Fruit fly (Drosophila melanogaster): ENCODE results near the gene Prp3.

Prp3 gene

DNA sequence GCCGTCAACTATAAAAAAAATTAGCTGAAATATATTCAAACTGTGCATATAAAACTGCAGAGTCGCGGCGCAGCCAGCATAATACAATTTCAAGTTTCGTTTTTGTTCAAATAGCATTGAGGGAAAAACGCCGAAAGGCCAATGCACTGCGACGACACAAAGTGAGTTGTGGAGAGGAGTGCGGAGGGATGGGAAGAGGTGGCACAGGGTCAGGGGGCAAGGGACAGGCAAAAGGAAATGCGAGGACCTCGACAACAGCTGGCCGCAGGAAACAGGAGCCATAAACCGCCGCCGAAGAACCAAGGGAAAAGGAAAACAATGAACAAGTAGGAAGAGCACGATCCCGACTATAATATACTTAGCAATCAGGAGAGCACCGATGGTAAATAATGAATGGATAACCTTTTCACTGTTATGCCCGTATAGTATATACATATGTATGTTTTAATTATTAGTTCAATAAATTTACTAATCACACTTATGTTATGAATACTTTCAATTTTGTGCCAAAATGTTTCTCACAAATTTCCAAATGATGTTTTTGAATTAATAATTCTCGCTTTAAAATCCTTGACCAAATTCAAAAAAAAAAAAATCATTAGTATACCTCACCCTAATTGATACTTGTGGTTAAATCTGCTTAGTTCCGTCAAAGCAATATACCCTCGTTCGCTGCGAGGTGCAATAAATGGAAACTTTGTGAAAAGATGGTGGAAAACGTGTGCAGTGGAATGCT, 11.4 kb upstream of the Prp3 start (continued):
- TF ChIP-seq CG32006 (GFP tag; optimal IDR thresholded peaks at IDR 0.05) (peak; percentile 80), fkh (GFP tag; optimal IDR thresholded peaks at IDR 0.05) (no peak), CG9139 (GFP tag; optimal IDR thresholded peaks at IDR 0.05) (no peak), CG15336 (GFP tag; IDR thresholded peaks at IDR 0.05) (peak; percentile 38), eg (GFP tag; IDR thresholded peaks at IDR 0.05) (no peak), CG11902 (GFP tag; optimal IDR thresholded peaks at IDR 0.05) (no peak), CG6792 (GFP tag; optimal IDR thresholded peaks at IDR 0.05) (peak; percentile 51), Sox15 (GFP tag; optimal IDR thresholded peaks at IDR 0.05) (peak; percentile 12), CG6276 (GFP tag; optimal IDR thresholded peaks at IDR 0.05) (peak; percentile 55), CG8119 (GFP tag; IDR thresholded peaks at IDR 0.05) (no peak; the same call in 2 of the 3 replicates), Sox102F (GFP tag; optimal IDR thresholded peaks at IDR 0.05) (peak; percentile 35), esn (GFP tag; optimal IDR thresholded peaks at IDR 0.05) (peak; percentile 59), Ets21C (GFP tag; optimal IDR thresholded peaks at IDR 0.05) (no peak), CG10669 (GFP tag; optimal IDR thresholded peaks at IDR 0.05) (peak; percentile 50), fd59A (GFP tag; optimal IDR thresholded peaks at IDR 0.05) (peak; percentile 50), CG6163 (GFP tag; IDR thresholded peaks at IDR 0.05) (no peak; the same call in 2 of the 3 replicates), cyc (GFP tag; optimal IDR thresholded peaks at IDR 0.05) (peak; percentile 16), CG4318 (GFP tag; optimal IDR thresholded peaks at IDR 0.05) (peak; percentile 42), salr (GFP tag; optimal IDR thresholded peaks at IDR 0.05) (peak in 1 of 2 experiments; percentile 72), Eip78C (GFP tag) (peak; percentile 85), CG34406 (GFP tag; optimal IDR thresholded peaks at IDR 0.05) (peak; percentile 26), vri (GFP tag; optimal IDR thresholded peaks at IDR 0.05) (no peak), pdm3 (GFP tag; optimal IDR thresholded peaks at IDR 0.05) (peak; percentile 55), OdsH (GFP tag; optimal IDR thresholded peaks at IDR 0.05) (peak; percentile 67), Hr39 (GFP tag; optimal IDR thresholded peaks at IDR 0.05) (peak; percentile 21), CG3032 (tag; optimal IDR thresholded peaks at IDR 0.05) (peak; percentile 39), CG3919 (GFP tag; optimal IDR thresholded peaks at IDR 0.05) (peak; percentile 69), achi (GFP tag; optimal IDR thresholded peaks at IDR 0.05) (peak; percentile 44), spab (GFP tag; optimal IDR thresholded peaks at IDR 0.05) (peak; percentile 62), dsx (GFP tag; optimal IDR thresholded peaks at IDR 0.05; ENCODE audit: poor library complexity, severe bottlenecking) (no peak), CG6854 (GFP tag; optimal IDR thresholded peaks at IDR 0.05) (no peak), lz (GFP tag; optimal IDR thresholded peaks at IDR 0.05) (peak; percentile 25), Sox14 (GFP tag; optimal IDR thresholded peaks at IDR 0.05) (peak; percentile 35), fd85E (GFP tag; optimal IDR thresholded peaks at IDR 0.05) (no peak), Hr4 (GFP tag; optimal IDR thresholded peaks at IDR 0.05) (peak; percentile 71), ss (GFP tag; optimal IDR thresholded peaks at IDR 0.05) (no peak), Eip93F (GFP tag; optimal IDR thresholded peaks at IDR 0.05) (no peak), Gug (GFP tag; IDR thresholded peaks at IDR 0.05) (no peak)

DNA sequence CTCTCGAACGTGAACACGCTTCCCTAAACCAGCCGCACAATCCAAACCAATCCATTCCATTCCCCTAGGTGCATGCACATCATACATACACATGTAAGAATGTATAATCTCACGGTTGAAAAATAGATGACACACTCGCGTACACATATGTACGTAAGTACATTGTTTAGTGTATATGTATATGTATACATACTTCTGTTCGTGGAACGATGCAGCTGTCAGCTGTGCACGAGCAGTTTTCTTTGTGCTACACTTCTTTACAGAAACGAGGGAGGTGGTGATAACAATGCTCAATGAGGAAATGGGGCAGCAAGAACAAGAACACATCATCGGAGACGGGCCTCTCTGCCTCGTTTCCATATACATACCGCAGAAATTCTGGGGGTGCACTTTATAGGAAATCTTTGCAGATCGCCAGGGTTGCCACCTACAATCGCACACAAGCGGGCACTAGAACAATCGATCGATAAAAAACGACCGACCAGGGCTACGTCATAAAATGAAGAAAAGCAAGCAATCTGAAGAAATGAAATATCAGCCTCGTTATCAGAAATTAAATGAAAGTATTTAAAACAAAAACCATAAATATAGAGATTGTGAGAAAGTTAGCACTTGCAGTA, 10.7 kb upstream of the Prp3 start:
- TF ChIP-seq CG6163 (GFP tag; IDR thresholded peaks at IDR 0.05) (peak; percentile 18; the same call in 1 of the 3 replicates), Sox15 (GFP tag; optimal IDR thresholded peaks at IDR 0.05) (no peak), CG1621 (tag; optimal IDR thresholded peaks at IDR 0.05) (no peak), CG8632 (GFP tag; optimal IDR thresholded peaks at IDR 0.05) (no peak), Eip78C (GFP tag) (peak; percentile 62), acj6 (GFP tag; optimal IDR thresholded peaks at IDR 0.05) (no peak), Eip75B (GFP tag; optimal IDR thresholded peaks at IDR 0.05) (peak; percentile 18), svp (GFP tag) (peak; percentile 63), CG16779 (tag; optimal IDR thresholded peaks at IDR 0.05) (no peak), fkh (GFP tag; optimal IDR thresholded peaks at IDR 0.05) (peak; percentile 7), Sox14 (GFP tag; optimal IDR thresholded peaks at IDR 0.05) (peak; percentile 73), CG7368 (GFP tag; optimal IDR thresholded peaks at IDR 0.05) (no peak), Ets21C (GFP tag; optimal IDR thresholded peaks at IDR 0.05) (no peak), CG34406 (GFP tag; optimal IDR thresholded peaks at IDR 0.05) (no peak), Blimp-1 (GFP tag; optimal IDR thresholded peaks at IDR 0.05) (no peak), ss (GFP tag; optimal IDR thresholded peaks at IDR 0.05) (peak; percentile 25 to 67), Hr38 (GFP tag; optimal IDR thresholded peaks at IDR 0.05) (no peak), OdsH (GFP tag; optimal IDR thresholded peaks at IDR 0.05) (peak; percentile 15), CG6276 (GFP tag; optimal IDR thresholded peaks at IDR 0.05) (no peak), Met (GFP tag; optimal IDR thresholded peaks at IDR 0.05) (peak; percentile 7), vri (GFP tag; optimal IDR thresholded peaks at IDR 0.05) (peak; percentile 46), topi (GFP tag; optimal IDR thresholded peaks at IDR 0.05) (no peak), CG32006 (GFP tag; optimal IDR thresholded peaks at IDR 0.05) (peak; percentile 32)
